Fruit fly (Drosophila melanogaster) whole organism, embryonic: ENCODE data around the gene Twdlalpha.

Experiments
- BEAF-32 ChIP-seq: fragments of 200-800 bp; sonication (Bioruptor generic); optimal IDR thresholded peaks from 3 replicates; lab custom pipeline; 2017; ENCODE audit warnings: missing biosample characterization, missing genetic modification characterization, mild to moderate bottlenecking, moderate library complexity, missing genetic modification reagents
- Bdp1 ChIP-seq: fragments of 200-800 bp; sonication (Bioruptor generic); optimal IDR thresholded peaks from 3 replicates; lab custom pipeline; 2016; ENCODE audit warnings: missing biosample characterization, missing genetic modification characterization
- CG10147 ChIP-seq: fragments of 200-800 bp; sonication (Bioruptor generic); optimal IDR thresholded peaks from 2 replicates; lab custom pipeline; 2019; ENCODE audit warnings: missing biosample characterization, mild to moderate bottlenecking, missing genetic modification characterization, moderate library complexity
- CG10366 ChIP-seq: fragments of 200-800 bp; sonication (Bioruptor generic); IDR thresholded peaks from 2 replicates; pipeline ENCODE4 v1.3.6; 2022; ENCODE audit warnings: missing biosample characterization, missing genetic modification characterization
- CG11398 ChIP-seq: fragments of 200-800 bp; sonication (Bioruptor generic); optimal IDR thresholded peaks from 2 replicates; lab custom pipeline; 2016; ENCODE audit warnings: missing biosample characterization, missing genetic modification characterization
- CG11695 ChIP-seq: fragments of 200-800 bp; sonication (Bioruptor generic); IDR thresholded peaks from 3 replicates; pipeline ENCODE4 v1.3.6; 2022; ENCODE audit warnings: missing biosample characterization, missing genetic modification characterization
- CG12299 ChIP-seq: fragments of 200-800 bp; sonication (Bioruptor generic); optimal IDR thresholded peaks from 2 replicates; lab custom pipeline; 2018; ENCODE audit warnings: missing biosample characterization, mild to moderate bottlenecking, missing genetic modification characterization
- CG13296 ChIP-seq: fragments of 200-800 bp; sonication (Bioruptor generic); optimal IDR thresholded peaks from 3 replicates; lab custom pipeline; 2018; ENCODE audit warnings: missing biosample characterization, mild to moderate bottlenecking, missing genetic modification characterization
- CG14441 ChIP-seq: fragments of 200-800 bp; sonication (Bioruptor generic); IDR thresholded peaks from 2 replicates; pipeline ENCODE4 v1.3.6; 2022; ENCODE audit warnings: missing biosample characterization, missing genetic modification characterization
- CG15696 ChIP-seq: fragments of 200-800 bp; sonication (Bioruptor generic); optimal IDR thresholded peaks from 2 replicates; lab custom pipeline; 2019; ENCODE audit warnings: missing biosample characterization, mild to moderate bottlenecking, missing genetic modification characterization, moderate library complexity
- CG16863 ChIP-seq: fragments of 200-800 bp; sonication (Bioruptor generic); optimal IDR thresholded peaks from 3 replicates; lab custom pipeline; 2016; ENCODE audit warnings: missing biosample characterization, missing genetic modification characterization
- CG1792 ChIP-seq: fragments of 200-800 bp; sonication (Bioruptor generic); optimal IDR thresholded peaks from 2 replicates; lab custom pipeline; 2016; ENCODE audit warnings: missing biosample characterization, missing genetic modification characterization
- CG18619 ChIP-seq: fragments of 200-800 bp; sonication (Bioruptor generic); optimal IDR thresholded peaks from 3 replicates; lab custom pipeline; 2017; ENCODE audit warnings: missing biosample characterization, mild to moderate bottlenecking, missing genetic modification characterization
- CG30020 ChIP-seq: fragments of 200-800 bp; optimal IDR thresholded peaks from 2 replicates; lab custom pipeline; 2019; ENCODE audit warnings: missing biosample characterization, mild to moderate bottlenecking, missing genetic modification characterization, moderate library complexity
- CG30403 ChIP-seq: fragments of 200-800 bp; sonication (Bioruptor generic); optimal IDR thresholded peaks from 3 replicates; lab custom pipeline; 2016; ENCODE audit warnings: missing biosample characterization, missing genetic modification characterization
- CG4707 ChIP-seq: fragments of 200-800 bp; sonication (Bioruptor generic); optimal IDR thresholded peaks from 2 replicates; lab custom pipeline; 2018; ENCODE audit warnings: missing biosample characterization, mild to moderate bottlenecking, missing genetic modification characterization, moderate library complexity
- CG4730 ChIP-seq: fragments of 200-800 bp; sonication (Bioruptor generic); IDR thresholded peaks from 2 replicates; pipeline ENCODE4 v1.3.6; 2022; ENCODE audit warnings: missing biosample characterization, missing genetic modification characterization
- CG5953 ChIP-seq: fragments of 200-800 bp; sonication (Bioruptor generic); IDR thresholded peaks from 2 replicates; pipeline ENCODE4 v1.3.6; 2022; ENCODE audit warnings: missing biosample characterization, missing genetic modification characterization
- CG8478 ChIP-seq: fragments of >200 bp; optimal IDR thresholded peaks from 2 replicates; lab custom pipeline; 2018
- Dfd ChIP-seq, 2 experiments: fragments of >200 bp; optimal IDR thresholded peaks; 2 replicates each; lab custom pipeline; 2017; ENCODE audit warnings: missing biosample characterization in 2 of 2, missing genetic modification characterization in 2 of 2
- Doc2 ChIP-seq: fragments of 200-800 bp; sonication (Bioruptor generic); IDR thresholded peaks from 2 replicates; pipeline ENCODE4 v1.3.6; 2022; ENCODE audit warnings: missing biosample characterization, missing genetic modification characterization
- Gsc ChIP-seq: fragments of 200-800 bp; sonication (Bioruptor generic); IDR thresholded peaks from 2 replicates; pipeline ENCODE4 v1.3.6; 2022; ENCODE audit warnings: missing biosample characterization, missing genetic modification characterization
- Gug ChIP-seq: fragments of 200-800 bp; sonication (Bioruptor generic); IDR thresholded peaks from 4 replicates; pipeline ENCODE4 v1.3.6; 2022; ENCODE audit warnings: missing biosample characterization, missing genetic modification characterization
- HHEX ChIP-seq: fragments of 200-800 bp; sonication (Bioruptor generic); optimal IDR thresholded peaks from 3 replicates; lab custom pipeline; 2017; ENCODE audit warnings: missing biosample characterization, mild to moderate bottlenecking, missing genetic modification characterization, missing genetic modification reagents
- HLHmδ ChIP-seq: fragments of 200-800 bp; sonication (Bioruptor generic); optimal IDR thresholded peaks from 2 replicates; lab custom pipeline; 2018; ENCODE audit warnings: missing biosample characterization, mild to moderate bottlenecking, missing genetic modification characterization, moderate library complexity
- MESR4 ChIP-seq: fragments of 200-800 bp; sonication (Bioruptor generic); optimal IDR thresholded peaks from 2 replicates; lab custom pipeline; 2018; ENCODE audit warnings: missing biosample characterization, mild to moderate bottlenecking, missing genetic modification characterization, moderate library complexity
- NK7.1 ChIP-seq: fragments of 200-800 bp; sonication (Bioruptor generic); optimal IDR thresholded peaks from 3 replicates; lab custom pipeline; 2016; ENCODE audit warnings: missing biosample characterization, missing genetic modification characterization
- PHDP ChIP-seq: fragments of 200-800 bp; sonication (Bioruptor generic); optimal IDR thresholded peaks from 3 replicates; lab custom pipeline; 2018; ENCODE audit warnings: missing biosample characterization, mild to moderate bottlenecking, missing genetic modification characterization, moderate library complexity
- Six4 ChIP-seq: fragments of 200-800 bp; sonication (Bioruptor generic); optimal IDR thresholded peaks from 2 replicates; lab custom pipeline; 2016; ENCODE audit warnings: missing biosample characterization, missing genetic modification characterization
- TFAM ChIP-seq: fragments of 200-800 bp; sonication (Bioruptor generic); optimal IDR thresholded peaks from 2 replicates; lab custom pipeline; 2017; ENCODE audit warnings: missing biosample characterization, missing genetic modification characterization, inconsistent platforms
- az2 ChIP-seq: fragments of 200-800 bp; sonication (Bioruptor generic); optimal IDR thresholded peaks from 3 replicates; lab custom pipeline; 2016; ENCODE audit warnings: missing biosample characterization, missing genetic modification characterization
- chinmo ChIP-seq: fragments of 200-800 bp; sonication (Bioruptor generic); IDR thresholded peaks from 4 replicates; pipeline ENCODE4 v1.3.6; 2022; ENCODE audit warnings: missing biosample characterization, missing genetic modification characterization; ENCODE audit not compliant: partially characterized antibody
- grau ChIP-seq: fragments of 200-800 bp; optimal IDR thresholded peaks from 3 replicates; lab custom pipeline; 2019; ENCODE audit warnings: missing biosample characterization, mild to moderate bottlenecking, missing genetic modification characterization, moderate library complexity
- gsb ChIP-seq: fragments of 200-800 bp; sonication (Bioruptor generic); IDR thresholded peaks from 2 replicates; pipeline ENCODE4 v1.3.6; 2022; ENCODE audit warnings: missing biosample characterization, missing genetic modification characterization
- hb ChIP-seq: fragments of 200-800 bp; sonication (Bioruptor generic); IDR thresholded peaks from 3 replicates; pipeline ENCODE4 v1.3.6; 2022; ENCODE audit warnings: missing biosample characterization, missing genetic modification characterization; ENCODE audit not compliant: partially characterized antibody
- jumu ChIP-seq: fragments of 200-800 bp; sonication (Bioruptor generic); optimal IDR thresholded peaks from 3 replicates; lab custom pipeline; 2016; ENCODE audit warnings: missing biosample characterization, missing genetic modification characterization
- lbe ChIP-seq: fragments of 200-800 bp; sonication (Bioruptor generic); optimal IDR thresholded peaks from 2 replicates; lab custom pipeline; 2016; ENCODE audit warnings: missing biosample characterization, mild to moderate bottlenecking, missing genetic modification characterization
- lilli ChIP-seq: fragments of 200-800 bp; sonication (Bioruptor generic); optimal IDR thresholded peaks from 3 replicates; lab custom pipeline; 2016; ENCODE audit warnings: missing biosample characterization, missing genetic modification characterization
- lov ChIP-seq, 2 experiments: fragments of 200-800 bp in 1 of 2; fragments of >200 bp in 1 of 2; sonication (Bioruptor generic) in 1 of 2; IDR thresholded peaks in 1 of 2; optimal IDR thresholded peaks in 1 of 2; 2 replicates in 1 of 2; 3 replicates in 1 of 2; pipeline versions ENCODE4 v1.3.6 to Lab custom; 2017 to 2022; ENCODE audit warnings: missing biosample characterization in 1 of 2, missing genetic modification characterization in 1 of 2
- mirr ChIP-seq: fragments of 200-800 bp; sonication (Bioruptor generic); optimal IDR thresholded peaks from 3 replicates; lab custom pipeline; 2018; ENCODE audit warnings: missing biosample characterization, mild to moderate bottlenecking, missing genetic modification characterization
- mld ChIP-seq: fragments of 200-800 bp; sonication (Bioruptor generic); IDR thresholded peaks from 3 replicates; pipeline ENCODE4 v1.3.6; 2022; ENCODE audit warnings: missing biosample characterization, missing genetic modification characterization; ENCODE audit not compliant: partially characterized antibody
- nerfin-1 ChIP-seq: fragments of 200-800 bp; sonication (Bioruptor generic); optimal IDR thresholded peaks from 3 replicates; lab custom pipeline; 2019; ENCODE audit warnings: missing biosample characterization, mild to moderate bottlenecking, missing genetic modification characterization, moderate library complexity
- oc ChIP-seq: fragments of 200-800 bp; sonication (Bioruptor generic); optimal IDR thresholded peaks from 2 replicates; lab custom pipeline; 2018; ENCODE audit warnings: missing biosample characterization, mild to moderate bottlenecking, missing genetic modification characterization, moderate library complexity
- prd ChIP-seq, 3 experiments: fragments of >200 bp in 2 of 3; fragments of 200-800 bp in 1 of 3; sonication (Bioruptor generic) in 1 of 3; optimal IDR thresholded peaks in 2 of 3; IDR thresholded peaks in 1 of 3; 2 replicates in 2 of 3; 3 replicates in 1 of 3; pipeline versions ENCODE4 v1.3.6 to Lab custom; 2017 to 2022; ENCODE audit warnings: missing biosample characterization in 1 of 3, missing genetic modification characterization in 1 of 3
- sens ChIP-seq: fragments of 200-800 bp; sonication (Bioruptor generic); peaks from one replicate; lab custom pipeline; 2016; ENCODE audit warnings: missing biosample characterization, missing genetic modification characterization
- usp ChIP-seq: fragments of >200 bp; optimal IDR thresholded peaks from 2 replicates; lab custom pipeline; 2017; ENCODE audit warnings: missing biosample characterization, missing genetic modification characterization
- z ChIP-seq: fragments of 200-800 bp; sonication (Bioruptor generic); IDR thresholded peaks from 3 replicates; pipeline ENCODE4 v1.3.6; 2022; ENCODE audit warnings: missing biosample characterization, missing genetic modification characterization
- zfh1 ChIP-seq: fragments of 200-800 bp; sonication (Bioruptor generic); IDR thresholded peaks from 3 replicates; pipeline ENCODE4 v1.3.6; 2022; ENCODE audit warnings: missing biosample characterization, missing genetic modification characterization

The Twdlalpha gene

dm6 chrX:16782175-16782916 is 39.7 kb downstream of the Twdlalpha start (continued):
- no peak for TF ChIP-seq usp (GFP tag; lab: Kevin White, UChicago)
- no peak for TF ChIP-seq prd (optimal IDR thresholded peaks at IDR 0.05; lab: Kevin White, UChicago)
- TF ChIP-seq prd (GFP tag; IDR thresholded peaks at IDR 0.05; lab: Robert Waterston, UW), result peak; percentile 59; the same call in 2 of the 3 replicates
- TF ChIP-seq CG16863 (GFP tag; lab: Kevin White, UChicago), result peak; percentile 53
- TF ChIP-seq nerfin-1 (tag; lab: Kevin White, UChicago), result no peak
- TF ChIP-seq CG4707 (GFP tag; lab: Kevin White, UChicago), result no peak
- peak; percentile 5 for TF ChIP-seq CG13296 (GFP tag; lab: Kevin White, UChicago)
- TF ChIP-seq CG11695 (GFP tag; lab: Robert Waterston, UW), result peak; percentile 50; the same call in 1 of the 3 replicates
- no peak for TF ChIP-seq CG8478 (lab: Kevin White, UChicago)
- TF ChIP-seq lbe (GFP tag; lab: Kevin White, UChicago), result no peak
- peak; percentile 56 for TF ChIP-seq az2
- no peak for TF ChIP-seq NK7.1
- peak; percentile 37 for TF ChIP-seq jumu (GFP tag; lab: Kevin White, UChicago)
- TF ChIP-seq Dfd (GFP tag; optimal IDR thresholded peaks at IDR 0.05; lab: Kevin White, UChicago), result no peak
- 0 out of 4 replicates have a peak, but pooled peaks have one; percentile 26 for TF ChIP-seq Gug (GFP tag; lab: Robert Waterston, UW)
- TF ChIP-seq CG4730, result peak; percentile 52; the same call in 1 of the 2 replicates
- no peak for TF ChIP-seq TFAM (GFP tag; lab: Kevin White, UChicago)
- TF ChIP-seq CG12299 (tag; lab: Kevin White, UChicago), result no peak
- peak; percentile 52 for TF ChIP-seq PHDP (tag; lab: Kevin White, UChicago)
- no peak for TF ChIP-seq gsb (GFP tag; lab: Robert Waterston, UW)
- peak; percentile 17 for TF ChIP-seq Six4
- peak; percentile 21 for TF ChIP-seq HHEX (GFP tag; lab: Kevin White, UChicago)
- peak; percentile 75; the same call in 1 of the 3 replicates for TF ChIP-seq z (GFP tag; lab: Robert Waterston, UW)
- TF ChIP-seq sens (GFP tag; lab: Kevin White, UChicago), result peak; percentile 82
- TF ChIP-seq CG14441 (GFP tag; lab: Robert Waterston, UW), result peak; percentile 67
- TF ChIP-seq CG10147, result peak; percentile 25
- no peak for TF ChIP-seq CG30020
- TF ChIP-seq HLHmδ (GFP tag; lab: Kevin White, UChicago), result no peak
- TF ChIP-seq CG10366 (GFP tag; lab: Robert Waterston, UW), result peak; percentile 48
- TF ChIP-seq Gsc (GFP tag; lab: Robert Waterston, UW), result no peak
- TF ChIP-seq mld (GFP tag; lab: Robert Waterston, UW), result no peak; the same call in 2 of the 3 replicates
- no peak for TF ChIP-seq CG5953 (GFP tag; lab: Robert Waterston, UW)
- no peak for TF ChIP-seq CG15696 (tag; lab: Kevin White, UChicago)
- peak; percentile 41; the same call in 1 of the 3 replicates for TF ChIP-seq zfh1 (GFP tag; lab: Robert Waterston, UW)
- TF ChIP-seq CG11398 (GFP tag; lab: Kevin White, UChicago), result peak; percentile 36
- TF ChIP-seq CG18619 (GFP tag; lab: Kevin White, UChicago), result peak; percentile 21
- no peak for TF ChIP-seq MESR4 (GFP tag; lab: Kevin White, UChicago)
- peak; percentile 69 for TF ChIP-seq lilli
- TF ChIP-seq chinmo (GFP tag; lab: Robert Waterston, UW), result 0 out of 4 replicates have a peak, but pooled peaks have one; percentile 70
- peak; percentile 10 for TF ChIP-seq Bdp1 (GFP tag; lab: Kevin White, UChicago)
- TF ChIP-seq oc (tag; lab: Kevin White, UChicago), result no peak
- TF ChIP-seq CG1792, result no peak
- TF ChIP-seq CG30403 (GFP tag; lab: Kevin White, UChicago), result peak; percentile 62
- TF ChIP-seq grau (tag; lab: Kevin White, UChicago), result peak; percentile 47
- no peak for TF ChIP-seq BEAF-32 (GFP tag; lab: Kevin White, UChicago)
- peak; percentile 45 for TF ChIP-seq mirr (GFP tag; lab: Kevin White, UChicago)
- no peak for TF ChIP-seq lov (optimal IDR thresholded peaks at IDR 0.05; lab: Kevin White, UChicago)
- 0 out of 3 replicates have a peak, but pooled peaks have one; percentile 42 for TF ChIP-seq lov (GFP tag; IDR thresholded peaks at IDR 0.05; lab: Robert Waterston, UW)
- no peak for TF ChIP-seq Doc2 (GFP tag; lab: Robert Waterston, UW)
- no peak for TF ChIP-seq hb (GFP tag; lab: Robert Waterston, UW)
